Fruit fly (Drosophila melanogaster) whole organism, prepupa: Measurements from ENCODE around the gene Polr2A.

ENCODE experiments used
- CG3919 ChIP-seq: fragments of 200-800 bp; sonication (Bioruptor generic); optimal IDR thresholded peaks from 3 replicates; lab custom pipeline; 2016; ENCODE audit warnings: missing biosample characterization, missing genetic modification characterization
- CG9139 ChIP-seq: fragments of 200-800 bp; sonication (Bioruptor generic); optimal IDR thresholded peaks from 3 replicates; lab custom pipeline; 2017; ENCODE audit warnings: missing biosample characterization, mild to moderate bottlenecking, missing genetic modification characterization
- Hr39 ChIP-seq: fragments of 200-800 bp; sonication (Bioruptor generic); optimal IDR thresholded peaks from 2 replicates; lab custom pipeline; 2016; ENCODE audit warnings: missing biosample characterization, missing genetic modification characterization
- achi ChIP-seq: fragments of 200-800 bp; sonication (Bioruptor generic); optimal IDR thresholded peaks from 3 replicates; lab custom pipeline; 2016; ENCODE audit warnings: missing biosample characterization, missing genetic modification characterization

dm6 chrX:11515550-11515949 is 54.6 kb downstream of the Polr2A start:
- no peak for TF ChIP-seq achi
- no peak for TF ChIP-seq CG3919 (GFP tag; lab: Kevin White, UChicago)
- TF ChIP-seq Hr39 (GFP tag; lab: Kevin White, UChicago), result no peak
- TF ChIP-seq CG9139 (GFP tag; lab: Kevin White, UChicago), result no peak
